Worm (Caenorhabditis elegans) whole organism, late embryonic: ENCODE data around the gene B0228.9.

Experiments
- che-1 ChIP-seq: sonication (generic microtip); optimal IDR thresholded peaks from 2 replicates; lab custom pipeline; 2016; ENCODE audit warnings: mild to moderate bottlenecking, missing genetic modification characterization, missing compliant biosample characterization
- dmd-4 ChIP-seq: sonication (generic microtip); optimal IDR thresholded peaks from 2 replicates; lab custom pipeline; 2016; ENCODE audit warnings: borderline replicate concordance, missing genetic modification characterization, missing compliant biosample characterization
- elt-2 ChIP-seq: sonication (generic microtip); optimal IDR thresholded peaks from 2 replicates; lab custom pipeline; 2016; ENCODE audit warnings: missing genetic modification reagents, missing genetic modification characterization, missing compliant biosample characterization
- fkh-10 ChIP-seq: fragments of 150-350 bp; optimal IDR thresholded peaks from 2 replicates; lab custom pipeline; 2014; ENCODE audit warnings: missing biosample characterization, missing genetic modification reagents, missing genetic modification characterization
- fkh-6 ChIP-seq: sonication (generic microtip); optimal IDR thresholded peaks from 2 replicates; lab custom pipeline; 2016; ENCODE audit warnings: missing genetic modification characterization, missing compliant biosample characterization
- gmeb-2 ChIP-seq: sonication (generic microtip); optimal IDR thresholded peaks from 2 replicates; lab custom pipeline; 2016; ENCODE audit warnings: missing genetic modification characterization, inconsistent platforms, missing compliant biosample characterization
- pag-3 ChIP-seq: sonication (generic microtip); optimal IDR thresholded peaks from 2 replicates; lab custom pipeline; 2016; ENCODE audit warnings: missing compliant biosample characterization, missing genetic modification characterization, borderline replicate concordance
- pha-4 ChIP-seq: fragments of 150-350 bp; optimal IDR thresholded peaks from 2 replicates; lab custom pipeline; 2018; ENCODE audit warnings: missing biosample characterization, missing genetic modification reagents, missing genetic modification characterization
- rnt-1 ChIP-seq: sonication (generic microtip); optimal IDR thresholded peaks from 2 replicates; lab custom pipeline; 2016; ENCODE audit warnings: missing genetic modification characterization, missing compliant biosample characterization
- sdc-2 ChIP-seq: sonication (generic microtip); optimal IDR thresholded peaks from 2 replicates; lab custom pipeline; 2016; ENCODE audit warnings: missing genotype, missing genetic modification characterization, missing compliant biosample characterization
- ttx-3 ChIP-seq: sonication (generic microtip); optimal IDR thresholded peaks from 2 replicates; lab custom pipeline; 2016; ENCODE audit warnings: missing genetic modification reagents, missing genetic modification characterization, missing compliant biosample characterization

- TF ChIP-seq fkh-6 (tag; lab: Kevin White, UChicago) (no peak), gmeb-2 (tag; lab: Kevin White, UChicago) (no peak), che-1 (no peak), ttx-3 (tag; lab: Kevin White, UChicago) (no peak), sdc-2 (tag; lab: Kevin White, UChicago) (no peak), dmd-4 (tag; lab: Kevin White, UChicago) (no peak), pag-3 (tag; lab: Kevin White, UChicago) (no peak), fkh-10 (no peak), pha-4 (tag; lab: Kevin White, UChicago) (no peak), rnt-1 (no peak), elt-2 (tag; lab: Kevin White, UChicago) (no peak)
These were observed 49.8 kb upstream of the B0228.9 start for ce11 chrII:7813237-7813636.
